Worm (Caenorhabditis elegans) whole organism, L4 larva: ENCODE results near the gene gap-1.

Experiments used
- D1046.2 ChIP-seq: fragments of 200-800 bp; sonication (Bioruptor generic); IDR thresholded peaks from 2 replicates; pipeline ENCODE4 v1.3.6; 2022; ENCODE audit warnings: missing genetic modification characterization, missing compliant biosample characterization
- F49E8.2 ChIP-seq: sonication (generic microtip); optimal IDR thresholded peaks from 2 replicates; lab custom pipeline; 2016; ENCODE audit warnings: missing compliant biosample characterization, mild to moderate bottlenecking, missing genetic modification characterization, borderline replicate concordance
- T20F7.1 ChIP-seq: fragments of 200-800 bp; sonication (Bioruptor generic); optimal IDR thresholded peaks from 2 replicates; lab custom pipeline; 2018; ENCODE audit warnings: mild to moderate bottlenecking, missing genetic modification characterization, missing compliant biosample characterization
- T26A8.4 ChIP-seq: fragments of 200-800 bp; sonication (Bioruptor generic); IDR thresholded peaks from 2 replicates; pipeline ENCODE4 v1.3.6; 2022; ENCODE audit warnings: missing genetic modification characterization, missing compliant biosample characterization
- Y105C5A.15 ChIP-seq: fragments of 200-800 bp; sonication (Bioruptor generic); IDR thresholded peaks from 2 replicates; pipeline ENCODE4 v1.3.6; 2022; ENCODE audit warnings: missing genetic modification characterization, missing compliant biosample characterization
- Y5F2A.4 ChIP-seq: fragments of 200-800 bp; sonication (Bioruptor generic); optimal IDR thresholded peaks from 2 replicates; lab custom pipeline; 2018; ENCODE audit warnings: mild to moderate bottlenecking, missing genetic modification characterization, missing compliant biosample characterization
- aha-1 ChIP-seq: fragments of 150-350 bp; peaks from one replicate; lab custom pipeline; 2014; ENCODE audit warnings: missing biosample characterization, missing genetic modification characterization
- ama-1 ChIP-seq: fragments of 150-350 bp; optimal IDR thresholded peaks from 2 replicates; lab custom pipeline; 2014; ENCODE audit warnings: inconsistent platforms, mixed read lengths
- attf-4 ChIP-seq: sonication (generic microtip); optimal IDR thresholded peaks from 3 replicates; lab custom pipeline; 2017; ENCODE audit warnings: missing biosample characterization, missing genetic modification characterization
- ceh-62 ChIP-seq: sonication (generic microtip); optimal IDR thresholded peaks from 2 replicates; lab custom pipeline; 2017; ENCODE audit warnings: missing biosample characterization, missing genetic modification characterization
- ctbp-1 ChIP-seq: fragments of 200-800 bp; sonication (Bioruptor generic); IDR thresholded peaks from 2 replicates; pipeline ENCODE4 v1.3.6; 2022; ENCODE audit warnings: missing genetic modification reagents, missing genetic modification characterization, missing compliant biosample characterization
- daf-16 ChIP-seq, 3 experiments: sonication (generic microtip); optimal IDR thresholded peaks; 2 replicates each; lab custom pipeline; 2016 to 2017; ENCODE audit warnings: missing genetic modification characterization in 3 of 3, missing genetic modification reagents in 3 of 3, mild to moderate bottlenecking in 2 of 3, missing compliant biosample characterization in 2 of 3, missing biosample characterization in 1 of 3, moderate library complexity in 1 of 3
- dmd-8 ChIP-seq: fragments of 200-800 bp; sonication (Bioruptor generic); IDR thresholded peaks from 2 replicates; pipeline ENCODE4 v1.3.6; 2022; ENCODE audit warnings: missing genetic modification characterization, missing compliant biosample characterization
- egl-27 ChIP-seq: sonication (generic microtip); optimal IDR thresholded peaks from 3 replicates; lab custom pipeline; 2017; ENCODE audit warnings: missing biosample characterization, missing genetic modification reagents, missing genetic modification characterization
- egl-43 ChIP-seq: fragments of 200-800 bp; sonication (Bioruptor generic); IDR thresholded peaks from 2 replicates; pipeline ENCODE4 v1.3.6; 2022; ENCODE audit warnings: missing genetic modification reagents, missing genetic modification characterization, missing compliant biosample characterization
- hlh-11 ChIP-seq: fragments of 200-800 bp; sonication (Bioruptor generic); optimal IDR thresholded peaks from 2 replicates; lab custom pipeline; 2018; ENCODE audit warnings: mild to moderate bottlenecking, missing genetic modification characterization, missing compliant biosample characterization
- hlh-30 ChIP-seq: sonication (generic microtip); optimal IDR thresholded peaks from 2 replicates; lab custom pipeline; 2017; ENCODE audit warnings: antibody characterized with exemption, mild to moderate bottlenecking, missing genetic modification characterization, missing compliant biosample characterization; ENCODE audit not compliant: insufficient read depth
- lin-38 ChIP-seq: fragments of 200-800 bp; sonication (Bioruptor generic); IDR thresholded peaks from 2 replicates; pipeline ENCODE4 v1.3.6; 2022; ENCODE audit warnings: missing genetic modification reagents, missing genetic modification characterization, missing compliant biosample characterization
- lir-3 ChIP-seq: sonication (generic microtip); optimal IDR thresholded peaks from 2 replicates; lab custom pipeline; 2016; ENCODE audit warnings: mild to moderate bottlenecking, missing genetic modification characterization, missing compliant biosample characterization
- lsy-2 ChIP-seq, 2 experiments: fragments of 150-350 bp in 1 of 2; sonication (generic microtip) in 1 of 2; optimal IDR thresholded peaks; 2 replicates each; lab custom pipeline; 2014 to 2017; ENCODE audit warnings: missing biosample characterization in 2 of 2, missing genetic modification characterization in 2 of 2
- mes-2 ChIP-seq: sonication (generic microtip); optimal IDR thresholded peaks from 2 replicates; lab custom pipeline; 2016; ENCODE audit warnings: missing genotype, mild to moderate bottlenecking, missing genetic modification characterization, missing compliant biosample characterization; ENCODE audit not compliant: poor library complexity, severe bottlenecking
- mxl-3 ChIP-seq: fragments of 200-800 bp; sonication (Bioruptor generic); optimal IDR thresholded peaks from 2 replicates; lab custom pipeline; 2018; ENCODE audit warnings: mild to moderate bottlenecking, missing genetic modification characterization, missing compliant biosample characterization
- nhr-111 ChIP-seq: fragments of 200-800 bp; sonication (Bioruptor generic); optimal IDR thresholded peaks from 2 replicates; lab custom pipeline; 2018; ENCODE audit warnings: mild to moderate bottlenecking, missing genetic modification characterization, missing compliant biosample characterization
- nhr-237 ChIP-seq: sonication (generic microtip); optimal IDR thresholded peaks from 2 replicates; lab custom pipeline; 2017; ENCODE audit warnings: missing biosample characterization, missing genetic modification characterization
- nhr-25 ChIP-seq: sonication (generic microtip); optimal IDR thresholded peaks from 2 replicates; lab custom pipeline; 2017; ENCODE audit warnings: missing genetic modification characterization, mild to moderate bottlenecking, missing compliant biosample characterization, antibody characterized with exemption, moderate library complexity, borderline replicate concordance; ENCODE audit not compliant: insufficient read depth
- nhr-6 ChIP-seq: fragments of 150-350 bp; optimal IDR thresholded peaks from 2 replicates; lab custom pipeline; 2014; ENCODE audit warnings: missing biosample characterization, missing genetic modification characterization
- nhr-76 ChIP-seq: fragments of 150-350 bp; optimal IDR thresholded peaks from 2 replicates; lab custom pipeline; 2014; ENCODE audit warnings: missing biosample characterization, missing genetic modification characterization
- nhr-77 ChIP-seq: fragments of 150-350 bp; optimal IDR thresholded peaks from 2 replicates; lab custom pipeline; 2014; ENCODE audit warnings: missing biosample characterization, missing genetic modification characterization
- php-3 ChIP-seq: fragments of 200-800 bp; sonication (Bioruptor generic); IDR thresholded peaks from 2 replicates; pipeline ENCODE4 v1.3.6; 2022; ENCODE audit warnings: missing genetic modification reagents, missing genetic modification characterization, missing compliant biosample characterization
- pqm-1 ChIP-seq: sonication (generic microtip); optimal IDR thresholded peaks from 2 replicates; lab custom pipeline; 2017; ENCODE audit warnings: missing biosample characterization, missing genetic modification characterization
- saeg-2 ChIP-seq: fragments of 200-800 bp; sonication (Bioruptor generic); IDR thresholded peaks from 2 replicates; pipeline ENCODE4 v1.3.6; 2022; ENCODE audit warnings: missing genetic modification reagents, missing genetic modification characterization, missing compliant biosample characterization
- set-16 ChIP-seq: fragments of 200-800 bp; sonication (Bioruptor generic); IDR thresholded peaks from 2 replicates; pipeline ENCODE4 v1.3.6; 2022; ENCODE audit warnings: missing genetic modification reagents, missing genetic modification characterization, missing compliant biosample characterization
- spr-3 ChIP-seq: fragments of 200-800 bp; sonication (Bioruptor generic); optimal IDR thresholded peaks from 2 replicates; lab custom pipeline; 2018; ENCODE audit warnings: mild to moderate bottlenecking, missing genetic modification characterization, missing compliant biosample characterization
- unc-39 ChIP-seq: sonication (generic microtip); optimal IDR thresholded peaks from 2 replicates; lab custom pipeline; 2017; ENCODE audit warnings: missing biosample characterization, missing genetic modification characterization
- unc-62 ChIP-seq, 3 experiments: fragments of 150-350 bp in 1 of 3; sonication (generic microtip); optimal IDR thresholded peaks in 2 of 3; peaks in 1 of 3; 1 replicate in 1 of 3; 2 replicates in 2 of 3; lab custom pipeline; 2014 to 2017; ENCODE audit warnings: missing biosample characterization in 3 of 3, missing genetic modification characterization in 3 of 3, missing genetic modification reagents in 3 of 3, missing genotype in 1 of 3
- ztf-7 ChIP-seq: fragments of 150-350 bp; optimal IDR thresholded peaks from 2 replicates; lab custom pipeline; 2014; ENCODE audit warnings: missing biosample characterization, missing genetic modification characterization

Gene gap-1

ce11 chrX:2153780-2154179, 38.5 kb upstream of the gap-1 start:
- no peak for TF ChIP-seq daf-16 (GFP tag; optimal IDR thresholded peaks at IDR 0.05; lab: Kevin White, UChicago)
- TF ChIP-seq daf-16 (tag; optimal IDR thresholded peaks at IDR 0.05; lab: Kevin White, UChicago): no peak
- peak in 1 of 2 experiments; percentile 74 for TF ChIP-seq unc-62 (GFP tag; optimal IDR thresholded peaks at IDR 0.05 in 1 of 2; lab: Kevin White, UChicago)
- TF ChIP-seq unc-62 (tag; optimal IDR thresholded peaks at IDR 0.05; lab: Kevin White, UChicago): no peak
- TF ChIP-seq aha-1 (tag; lab: Kevin White, UChicago): peak; percentile 97
- TF ChIP-seq, all 104 proteins: peak for 2

ce11 chrX:2157855-2158254, 34.4 kb upstream of the gap-1 start:
- TF ChIP-seq pqm-1 (tag; lab: Kevin White, UChicago) (peak; percentile 11), T26A8.4 (GFP tag; lab: Robert Waterston, UW) (no peak), aha-1 (tag; lab: Kevin White, UChicago) (no peak), hlh-11 (peak; percentile 20), mxl-3 (GFP tag; lab: Kevin White, UChicago) (peak; percentile 45), hlh-30 (peak; percentile 23), F49E8.2 (tag; lab: Kevin White, UChicago) (no peak)
- TF ChIP-seq, all 104 proteins: peak for 4

ce11 chrX:2163084-2163483, 29.2 kb upstream of the gap-1 start, which contains the start of gene pdf-2:
Gene pdf-2 (plus strand): TSS chrX:2163384.
- TF ChIP-seq nhr-76 (tag; lab: Kevin White, UChicago) (no peak), saeg-2 (GFP tag; lab: Robert Waterston, UW) (no peak), egl-27 (no peak), set-16 (no peak), lir-3 (tag; lab: Kevin White, UChicago) (no peak), ctbp-1 (GFP tag; lab: Robert Waterston, UW) (no peak), ama-1 (lab: Kevin White, UChicago) (no peak), dmd-8 (no peak), Y5F2A.4 (GFP tag; lab: Kevin White, UChicago) (no peak), T20F7.1 (GFP tag; lab: Kevin White, UChicago) (no peak), nhr-237 (no peak), nhr-77 (no peak), ceh-62 (no peak), D1046.2 (GFP tag; lab: Robert Waterston, UW) (no peak), nhr-25 (tag; lab: Kevin White, UChicago) (no peak), lin-38 (no peak), mes-2 (no peak), spr-3 (GFP tag; lab: Kevin White, UChicago) (no peak)

- TF ChIP-seq T26A8.4 (GFP tag; lab: Robert Waterston, UW): no peak
- TF ChIP-seq attf-4: no peak
- TF ChIP-seq egl-43: no peak
- TF ChIP-seq lir-3 (tag; lab: Kevin White, UChicago): no peak
- TF ChIP-seq Y105C5A.15 (GFP tag; lab: Robert Waterston, UW): no peak
- no peak for TF ChIP-seq php-3
- TF ChIP-seq ama-1 (lab: Kevin White, UChicago): no peak
- TF ChIP-seq nhr-111 (GFP tag; lab: Kevin White, UChicago): no peak
These were observed 27.6 kb upstream of the gap-1 start, which contains the start of gene F48B9.3 for ce11 chrX:2164751-2165150. Gene F48B9.3 (plus strand): TSS chrX:2165051.

- TF ChIP-seq lsy-2 (tag; optimal IDR thresholded peaks at IDR 0.05; lab: Kevin White, UChicago) (peak in 1 of 2 experiments; percentile 51), ama-1 (lab: Kevin White, UChicago) (no peak), nhr-6 (tag; lab: Kevin White, UChicago) (no peak), unc-39 (no peak), unc-62 (GFP tag; optimal IDR thresholded peaks at IDR 0.05 in 1 of 2; lab: Kevin White, UChicago) (peak in 1 of 2 experiments; percentile 70), unc-62 (tag; optimal IDR thresholded peaks at IDR 0.05; lab: Kevin White, UChicago) (no peak), ztf-7 (peak; percentile 10), T26A8.4 (GFP tag; lab: Robert Waterston, UW) (no peak), mes-2 (peak; percentile 16)
These were observed 15.9 kb upstream of the gap-1 start, which contains the start of gene F48B9.8 for ce11 chrX:2176361-2176880. Gene F48B9.8 (minus strand): TSS chrX:2176411.
